Fruit fly (Drosophila melanogaster) Kc167 (cell line): ENCODE data around the gene ScpX.

Experiments used
- Myc ChIP-seq: fragments of >200 bp; optimal IDR thresholded peaks from 2 replicates; lab custom pipeline; 2017; ENCODE audit warnings: missing external identifiers
- Sin3A ChIP-seq: fragments of >200 bp; optimal IDR thresholded peaks from 2 replicates; lab custom pipeline; 2018; ENCODE audit warnings: missing external identifiers
- h ChIP-seq: fragments of >200 bp; optimal IDR thresholded peaks from 3 replicates; lab custom pipeline; 2018; ENCODE audit warnings: missing external identifiers
- insv ChIP-seq: fragments of >200 bp; optimal IDR thresholded peaks from 3 replicates; lab custom pipeline; 2018; ENCODE audit warnings: missing external identifiers
- psq ChIP-seq: fragments of >200 bp; optimal IDR thresholded peaks from 2 replicates; lab custom pipeline; 2017; ENCODE audit warnings: missing external identifiers
- ttk ChIP-seq: sonication (Bioruptor generic); optimal IDR thresholded peaks from 2 replicates; lab custom pipeline; 2017; ENCODE audit warnings: missing external identifiers

The ScpX gene

dm6 chr2L:18795917-18796402 lies 35.1 kb upstream of the ScpX start:
- TF ChIP-seq Myc (lab: Kevin White, UChicago) (no peak), ttk (lab: Kevin White, UChicago) (no peak), h (lab: Kevin White, UChicago) (no peak), psq (lab: Kevin White, UChicago) (no peak), insv (lab: Kevin White, UChicago) (peak; percentile 67), Sin3A (lab: Kevin White, UChicago) (no peak)

dm6 chr2L:18796446-18796845 lies 34.6 kb upstream of the ScpX start:
- TF ChIP-seq Myc (lab: Kevin White, UChicago), result no peak
- TF ChIP-seq Sin3A (lab: Kevin White, UChicago), result no peak
- TF ChIP-seq h (lab: Kevin White, UChicago), result no peak
- TF ChIP-seq psq (lab: Kevin White, UChicago), result no peak
- TF ChIP-seq insv (lab: Kevin White, UChicago), result no peak
- no peak for TF ChIP-seq ttk (lab: Kevin White, UChicago)

dm6 chr2L:18801704-18802103 lies 29.3 kb upstream of the ScpX start:
- no peak for TF ChIP-seq psq (lab: Kevin White, UChicago)
- TF ChIP-seq insv (lab: Kevin White, UChicago), result no peak
- no peak for TF ChIP-seq Myc (lab: Kevin White, UChicago)
- no peak for TF ChIP-seq h (lab: Kevin White, UChicago)
- TF ChIP-seq Sin3A (lab: Kevin White, UChicago), result no peak
- no peak for TF ChIP-seq ttk (lab: Kevin White, UChicago)

dm6 chr2L:18805247-18805636 lies 25.8 kb upstream of the ScpX start, which contains the start of gene CG43814:
TSS of gene CG43814 (minus strand) at chr2L:18805347.
- no peak for TF ChIP-seq h (lab: Kevin White, UChicago)
- TF ChIP-seq ttk (lab: Kevin White, UChicago), result no peak
- no peak for TF ChIP-seq Sin3A (lab: Kevin White, UChicago)
- TF ChIP-seq Myc (lab: Kevin White, UChicago), result no peak
- no peak for TF ChIP-seq psq (lab: Kevin White, UChicago)
- no peak for TF ChIP-seq insv (lab: Kevin White, UChicago)

- TF ChIP-seq psq (lab: Kevin White, UChicago) (no peak), h (lab: Kevin White, UChicago) (no peak), Sin3A (lab: Kevin White, UChicago) (no peak), insv (lab: Kevin White, UChicago) (no peak), Myc (lab: Kevin White, UChicago) (no peak), ttk (lab: Kevin White, UChicago) (no peak)
Measured at dm6 chr2L:18805637-18806403, 25.2 kb upstream of the ScpX start.

- no peak for TF ChIP-seq Sin3A (lab: Kevin White, UChicago)
- no peak for TF ChIP-seq insv (lab: Kevin White, UChicago)
- no peak for TF ChIP-seq h (lab: Kevin White, UChicago)
- no peak for TF ChIP-seq Myc (lab: Kevin White, UChicago)
- TF ChIP-seq ttk (lab: Kevin White, UChicago), result no peak
- TF ChIP-seq psq (lab: Kevin White, UChicago), result no peak
Measured at dm6 chr2L:18808754-18809329, 22.2 kb upstream of the ScpX start.

dm6 chr2L:18809486-18809885 lies 21.5 kb upstream of the ScpX start:
- no peak for TF ChIP-seq h (lab: Kevin White, UChicago)
- no peak for TF ChIP-seq Sin3A (lab: Kevin White, UChicago)
- TF ChIP-seq Myc (lab: Kevin White, UChicago), result no peak
- TF ChIP-seq insv (lab: Kevin White, UChicago), result no peak
- no peak for TF ChIP-seq psq (lab: Kevin White, UChicago)
- no peak for TF ChIP-seq ttk (lab: Kevin White, UChicago)

dm6 chr2L:18810960-18811642 lies 19.9 kb upstream of the ScpX start, which contains the start of the genes CG10570 and CG42502:
TSS of gene CG10570 (minus strand) at chr2L:18811252.
TSS of gene CG42502 (minus strand) at chr2L:18811252.
- TF ChIP-seq Sin3A (lab: Kevin White, UChicago) (no peak), insv (lab: Kevin White, UChicago) (no peak), Myc (lab: Kevin White, UChicago) (no peak), h (lab: Kevin White, UChicago) (no peak), ttk (lab: Kevin White, UChicago) (no peak), psq (lab: Kevin White, UChicago) (no peak)

dm6 chr2L:18812348-18812747 lies 18.7 kb upstream of the ScpX start, which contains the start of the genes CG17325 and CG42305:
TSS of gene CG17325 (plus strand) at chr2L:18812648.
TSS of gene CG42305 (plus strand) at chr2L:18812648.
- no peak for TF ChIP-seq Sin3A (lab: Kevin White, UChicago)
- no peak for TF ChIP-seq ttk (lab: Kevin White, UChicago)
- TF ChIP-seq psq (lab: Kevin White, UChicago), result no peak
- no peak for TF ChIP-seq insv (lab: Kevin White, UChicago)
- TF ChIP-seq h (lab: Kevin White, UChicago), result no peak
- no peak for TF ChIP-seq Myc (lab: Kevin White, UChicago)

dm6 chr2L:18812755-18813154 lies 18.3 kb upstream of the ScpX start:
- TF ChIP-seq insv (lab: Kevin White, UChicago), result no peak
- TF ChIP-seq Myc (lab: Kevin White, UChicago), result no peak
- TF ChIP-seq ttk (lab: Kevin White, UChicago), result no peak
- TF ChIP-seq h (lab: Kevin White, UChicago), result no peak
- no peak for TF ChIP-seq psq (lab: Kevin White, UChicago)
- no peak for TF ChIP-seq Sin3A (lab: Kevin White, UChicago)
